Fruit fly (Drosophila melanogaster): ENCODE results near the gene CG32985.

DNA sequence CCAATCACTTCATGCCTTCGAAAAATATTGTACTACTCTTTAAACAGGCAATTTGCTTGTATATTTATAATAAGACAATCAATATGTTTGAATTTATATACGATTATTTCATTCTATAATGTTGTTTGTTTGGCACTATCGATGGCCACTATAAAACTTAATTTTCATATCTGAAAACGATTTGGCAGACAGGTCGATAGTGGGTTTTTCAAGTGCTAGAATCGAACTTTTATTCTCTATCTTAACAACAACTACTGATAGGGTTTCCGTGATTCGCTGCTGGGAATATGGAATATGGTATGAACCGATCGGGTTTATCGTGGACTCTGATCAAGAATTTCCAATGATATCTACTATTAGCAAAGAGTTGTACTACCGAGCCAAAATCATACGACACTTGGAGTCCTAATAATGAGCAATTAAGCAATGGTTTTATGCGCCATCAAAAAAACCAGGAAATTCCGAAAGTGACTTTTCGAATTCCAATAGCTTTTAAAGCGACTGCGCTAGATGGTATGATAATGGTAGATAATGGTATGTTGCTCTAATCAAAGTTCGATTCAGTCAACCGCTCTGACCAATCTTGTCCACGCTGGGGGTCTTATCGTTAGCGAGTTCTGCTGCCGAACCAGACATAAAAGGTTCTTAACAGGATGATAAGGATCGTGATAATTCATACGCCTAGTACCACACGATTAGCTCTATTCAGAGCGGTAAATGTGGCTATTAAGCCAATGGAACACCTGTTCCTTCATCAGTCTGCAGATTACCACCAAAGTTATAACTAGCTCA, 31.5 kb downstream of the CG32985 start, which contains the start of gene CG17906:
- TF ChIP-seq CG8478 (optimal IDR thresholded peaks at IDR 0.05) (no peak), CTCF (optimal IDR thresholded peaks at IDR 0.05) (no peak)

Data from S2 (cell line).